Worm (Caenorhabditis elegans) whole organism, L4 larva: ENCODE measurements around the gene sor-1.

Experiments
- D1046.2 ChIP-seq: fragments of 200-800 bp; sonication (Bioruptor generic); IDR thresholded peaks from 2 replicates; pipeline ENCODE4 v1.3.6; 2022; ENCODE audit warnings: missing genetic modification characterization, missing compliant biosample characterization
- F26F4.8 ChIP-seq: fragments of 200-800 bp; sonication (Bioruptor generic); conservative IDR thresholded peaks from 2 replicates; pipeline ENCODE4 v1.3.6; 2022; ENCODE audit warnings: missing genetic modification characterization, missing compliant biosample characterization
- F37D6.2 ChIP-seq: sonication (generic microtip); optimal IDR thresholded peaks from 2 replicates; lab custom pipeline; 2016; ENCODE audit warnings: mild to moderate bottlenecking, missing genetic modification characterization, missing compliant biosample characterization
- R02D3.7 ChIP-seq: fragments of 150-350 bp; sonication (generic microtip); optimal IDR thresholded peaks from 3 replicates; lab custom pipeline; 2014; ENCODE audit warnings: missing biosample characterization, missing genetic modification characterization
- T20F7.1 ChIP-seq: fragments of 200-800 bp; sonication (Bioruptor generic); optimal IDR thresholded peaks from 2 replicates; lab custom pipeline; 2018; ENCODE audit warnings: mild to moderate bottlenecking, missing genetic modification characterization, missing compliant biosample characterization
- Y5F2A.4 ChIP-seq: fragments of 200-800 bp; sonication (Bioruptor generic); optimal IDR thresholded peaks from 2 replicates; lab custom pipeline; 2018; ENCODE audit warnings: mild to moderate bottlenecking, missing genetic modification characterization, missing compliant biosample characterization
- aha-1 ChIP-seq: fragments of 150-350 bp; peaks from one replicate; lab custom pipeline; 2014; ENCODE audit warnings: missing biosample characterization, missing genetic modification characterization
- aly-2 ChIP-seq: sonication (generic microtip); optimal IDR thresholded peaks from 2 replicates; lab custom pipeline; 2018; ENCODE audit warnings: missing biosample characterization, missing genetic modification characterization
- arid-1 ChIP-seq: fragments of 200-800 bp; sonication (Bioruptor generic); conservative IDR thresholded peaks from 2 replicates; pipeline ENCODE4 v1.3.6; 2022; ENCODE audit warnings: missing genetic modification reagents, missing genetic modification characterization, missing compliant biosample characterization
- ceh-32 ChIP-seq: sonication (generic microtip); optimal IDR thresholded peaks from 2 replicates; lab custom pipeline; 2016; ENCODE audit warnings: mild to moderate bottlenecking, missing genetic modification characterization, missing compliant biosample characterization; ENCODE audit not compliant: poor library complexity
- ceh-82 ChIP-seq: sonication (generic microtip); optimal IDR thresholded peaks from 2 replicates; lab custom pipeline; 2017; ENCODE audit warnings: missing biosample characterization, missing genetic modification characterization
- ctbp-1 ChIP-seq: fragments of 200-800 bp; sonication (Bioruptor generic); IDR thresholded peaks from 2 replicates; pipeline ENCODE4 v1.3.6; 2022; ENCODE audit warnings: missing genetic modification reagents, missing genetic modification characterization, missing compliant biosample characterization
- daf-12 ChIP-seq: fragments of 150-350 bp; optimal IDR thresholded peaks from 2 replicates; lab custom pipeline; 2014; ENCODE audit warnings: missing biosample characterization, missing genetic modification reagents, missing genetic modification characterization
- daf-8 ChIP-seq: fragments of 200-800 bp; sonication (Bioruptor generic); IDR thresholded peaks from 2 replicates; pipeline ENCODE4 v1.3.6; 2022; ENCODE audit warnings: missing genetic modification characterization, missing compliant biosample characterization
- dmd-6 ChIP-seq: fragments of 200-800 bp; sonication (Bioruptor generic); IDR thresholded peaks from 2 replicates; pipeline ENCODE4 v1.3.6; 2022; ENCODE audit warnings: missing genetic modification reagents, missing genetic modification characterization, missing compliant biosample characterization
- dve-1 ChIP-seq: sonication (generic microtip); optimal IDR thresholded peaks from 2 replicates; lab custom pipeline; 2017; ENCODE audit warnings: antibody characterized with exemption, mild to moderate bottlenecking, missing genetic modification characterization, missing compliant biosample characterization; ENCODE audit not compliant: insufficient read depth
- hif-1 ChIP-seq, 2 experiments: sonication (generic microtip); optimal IDR thresholded peaks; 2 replicates each; lab custom pipeline; 2016 to 2017; ENCODE audit warnings: missing compliant biosample characterization in 2 of 2, missing genetic modification characterization in 2 of 2, missing genetic modification reagents in 2 of 2, missing genotype in 2 of 2, mild to moderate bottlenecking in 1 of 2
- hlh-30 ChIP-seq: sonication (generic microtip); optimal IDR thresholded peaks from 2 replicates; lab custom pipeline; 2017; ENCODE audit warnings: antibody characterized with exemption, mild to moderate bottlenecking, missing genetic modification characterization, missing compliant biosample characterization; ENCODE audit not compliant: insufficient read depth
- hmg-1.1 ChIP-seq: fragments of 200-800 bp; sonication (Bioruptor generic); IDR thresholded peaks from 2 replicates; pipeline ENCODE4 v1.3.6; 2022; ENCODE audit warnings: missing genetic modification reagents, missing genetic modification characterization, missing compliant biosample characterization
- lin-1 ChIP-seq: fragments of 200-800 bp; sonication (Bioruptor generic); IDR thresholded peaks from 2 replicates; pipeline ENCODE4 v1.3.6; 2022; ENCODE audit warnings: missing genetic modification reagents, missing genetic modification characterization, missing compliant biosample characterization
- lin-38 ChIP-seq: fragments of 200-800 bp; sonication (Bioruptor generic); IDR thresholded peaks from 2 replicates; pipeline ENCODE4 v1.3.6; 2022; ENCODE audit warnings: missing genetic modification reagents, missing genetic modification characterization, missing compliant biosample characterization
- lin-39 ChIP-seq: fragments of 150-350 bp; optimal IDR thresholded peaks from 2 replicates; lab custom pipeline; 2014; ENCODE audit warnings: missing biosample characterization, missing genetic modification reagents, missing genetic modification characterization
- lsy-2 ChIP-seq, 2 experiments: fragments of 150-350 bp in 1 of 2; sonication (generic microtip) in 1 of 2; optimal IDR thresholded peaks; 2 replicates each; lab custom pipeline; 2014 to 2017; ENCODE audit warnings: missing biosample characterization in 2 of 2, missing genetic modification characterization in 2 of 2
- madf-5 ChIP-seq, 2 experiments: fragments of 200-800 bp; sonication (Bioruptor generic); IDR thresholded peaks; 2 replicates each; pipeline ENCODE4 v1.3.6; 2022; ENCODE audit warnings: missing compliant biosample characterization in 2 of 2, missing genetic modification characterization in 2 of 2
- madf-9 ChIP-seq: fragments of 200-800 bp; sonication (Bioruptor generic); conservative IDR thresholded peaks from 2 replicates; pipeline ENCODE4 v1.3.6; 2022; ENCODE audit warnings: missing genetic modification reagents, missing genetic modification characterization, missing compliant biosample characterization
- mdl-1 ChIP-seq, 2 experiments: fragments of 150-350 bp in 1 of 2; sonication (generic microtip) in 1 of 2; optimal IDR thresholded peaks; 2 replicates each; lab custom pipeline; 2014 to 2017; ENCODE audit warnings: missing biosample characterization in 2 of 2, missing genetic modification characterization in 2 of 2
- mxl-3 ChIP-seq: fragments of 200-800 bp; sonication (Bioruptor generic); optimal IDR thresholded peaks from 2 replicates; lab custom pipeline; 2018; ENCODE audit warnings: mild to moderate bottlenecking, missing genetic modification characterization, missing compliant biosample characterization
- nhr-111 ChIP-seq: fragments of 200-800 bp; sonication (Bioruptor generic); optimal IDR thresholded peaks from 2 replicates; lab custom pipeline; 2018; ENCODE audit warnings: mild to moderate bottlenecking, missing genetic modification characterization, missing compliant biosample characterization
- nhr-237 ChIP-seq: sonication (generic microtip); optimal IDR thresholded peaks from 2 replicates; lab custom pipeline; 2017; ENCODE audit warnings: missing biosample characterization, missing genetic modification characterization
- nhr-28 ChIP-seq: fragments of 150-350 bp; optimal IDR thresholded peaks from 2 replicates; lab custom pipeline; 2014; ENCODE audit warnings: missing biosample characterization, missing genetic modification characterization
- nhr-42 ChIP-seq: fragments of 200-800 bp; sonication (Bioruptor generic); IDR thresholded peaks from 2 replicates; pipeline ENCODE4 v1.3.6; 2022; ENCODE audit warnings: missing genetic modification characterization, missing compliant biosample characterization
- nhr-48 ChIP-seq: sonication (generic microtip); optimal IDR thresholded peaks from 2 replicates; lab custom pipeline; 2016; ENCODE audit warnings: mild to moderate bottlenecking, missing genetic modification characterization, missing compliant biosample characterization
- nhr-6 ChIP-seq: fragments of 150-350 bp; optimal IDR thresholded peaks from 2 replicates; lab custom pipeline; 2014; ENCODE audit warnings: missing biosample characterization, missing genetic modification characterization
- nhr-77 ChIP-seq: fragments of 150-350 bp; optimal IDR thresholded peaks from 2 replicates; lab custom pipeline; 2014; ENCODE audit warnings: missing biosample characterization, missing genetic modification characterization
- pha-4 ChIP-seq, 2 experiments: fragments of 150-350 bp in 1 of 2; fragments of 200-800 bp in 1 of 2; sonication (Bioruptor generic) in 1 of 2; IDR thresholded peaks in 1 of 2; optimal IDR thresholded peaks in 1 of 2; 2 replicates each; pipeline versions ENCODE4 v1.3.6 to Lab custom; 2014 to 2022; ENCODE audit warnings: missing genetic modification characterization in 2 of 2, missing genetic modification reagents in 2 of 2, missing biosample characterization in 1 of 2, missing compliant biosample characterization in 1 of 2
- snpc-1.2 ChIP-seq: fragments of 200-800 bp; sonication (Bioruptor generic); IDR thresholded peaks from 2 replicates; pipeline ENCODE4 v1.3.6; 2022; ENCODE audit warnings: missing genetic modification reagents, missing genetic modification characterization, missing compliant biosample characterization
- unc-62 ChIP-seq, 3 experiments: fragments of 150-350 bp in 1 of 3; sonication (generic microtip); optimal IDR thresholded peaks in 2 of 3; peaks in 1 of 3; 1 replicate in 1 of 3; 2 replicates in 2 of 3; lab custom pipeline; 2014 to 2017; ENCODE audit warnings: missing biosample characterization in 3 of 3, missing genetic modification characterization in 3 of 3, missing genetic modification reagents in 3 of 3, missing genotype in 1 of 3
- zfp-2 ChIP-seq: sonication (generic microtip); optimal IDR thresholded peaks from 2 replicates; lab custom pipeline; 2016; ENCODE audit warnings: mild to moderate bottlenecking, missing genetic modification characterization, missing compliant biosample characterization
- zip-2 ChIP-seq: fragments of 150-350 bp; optimal IDR thresholded peaks from 2 replicates; lab custom pipeline; 2014; ENCODE audit warnings: missing biosample characterization, missing genetic modification characterization
- ztf-7 ChIP-seq: fragments of 150-350 bp; optimal IDR thresholded peaks from 2 replicates; lab custom pipeline; 2014; ENCODE audit warnings: missing biosample characterization, missing genetic modification characterization

sor-1 gene

DNA sequence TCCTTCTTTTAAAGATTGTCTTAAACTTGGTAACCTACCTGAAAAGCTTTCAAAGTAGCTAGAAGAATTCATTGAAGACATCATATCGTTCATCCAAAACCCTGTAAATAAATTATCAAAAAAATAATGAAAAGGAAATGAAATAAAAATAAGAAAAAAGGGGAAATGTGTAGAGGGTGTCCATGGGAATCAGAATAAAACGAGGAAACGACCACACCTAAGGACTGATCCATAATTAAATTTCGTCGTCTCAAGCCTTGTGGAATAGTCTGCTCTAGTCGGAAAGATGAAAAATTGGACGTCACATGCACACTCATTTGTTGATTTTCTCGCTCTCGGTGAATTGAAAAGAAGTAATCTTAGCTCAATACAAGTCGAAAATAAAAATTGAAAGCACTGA is 17.1 kb downstream of the sor-1 start, which contains the start of gene ZK1236.9:
Gene ZK1236.9, minus strand, starts transcription at position 101 of the 400 bp plus-strand sequence.
- TF ChIP-seq madf-9 = no peak

DNA sequence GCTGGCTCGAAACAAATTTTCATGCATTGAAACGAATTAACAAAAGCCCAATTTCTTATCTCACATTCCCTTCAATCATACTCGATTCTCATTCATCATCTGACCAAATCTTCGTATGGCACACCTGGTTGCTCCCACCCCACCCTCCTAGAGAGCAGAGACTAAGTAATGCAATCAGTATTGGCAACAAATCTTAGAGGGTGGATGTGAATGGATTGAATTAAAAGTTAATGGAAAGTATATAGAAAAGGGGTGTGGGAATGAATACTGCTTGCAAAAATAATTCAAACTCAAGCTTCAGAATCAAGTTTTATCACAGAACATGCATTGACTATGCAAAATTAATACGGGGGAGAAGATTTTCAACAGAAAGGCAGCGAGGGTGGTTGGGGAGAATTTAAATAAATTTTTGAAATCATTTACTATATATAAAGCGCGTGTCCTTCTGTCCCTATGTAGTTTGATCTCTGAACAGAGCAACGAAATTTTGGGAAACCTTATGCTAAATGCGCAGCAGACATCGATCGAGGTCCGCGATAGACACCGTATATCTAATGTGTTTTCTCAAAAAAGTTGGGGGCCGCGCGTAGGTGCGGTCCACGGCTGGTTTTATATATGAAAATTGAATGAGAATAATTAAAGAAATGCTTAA is 19.9 kb downstream of the sor-1 start:
- no peak for TF ChIP-seq zip-2 (tag; lab: Kevin White, UChicago)
- peak; percentile 70 for TF ChIP-seq aha-1 (tag; lab: Kevin White, UChicago)
- peak in 1 of 2 experiments; percentile 60 for TF ChIP-seq unc-62 (GFP tag; optimal IDR thresholded peaks at IDR 0.05 in 1 of 2; lab: Kevin White, UChicago)
- TF ChIP-seq unc-62 (tag; optimal IDR thresholded peaks at IDR 0.05; lab: Kevin White, UChicago) = no peak

DNA sequence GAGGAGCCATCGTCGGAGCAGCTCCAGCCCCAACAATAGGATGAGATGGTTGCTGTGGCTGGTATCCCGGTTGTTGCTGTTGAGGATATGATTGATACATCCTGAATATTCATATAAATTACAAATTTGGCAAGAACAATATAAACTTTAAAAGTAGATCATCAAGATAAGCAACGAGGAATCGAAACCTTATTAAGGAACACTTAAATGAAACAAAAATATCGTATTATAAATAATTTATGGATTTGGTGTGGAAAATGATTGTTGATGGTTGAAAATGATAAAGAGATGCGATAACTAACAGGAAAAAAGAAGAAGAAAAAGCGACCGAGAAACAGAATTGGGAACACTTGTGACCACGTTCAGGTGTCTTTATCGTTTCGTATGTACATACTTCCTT is 21.3 kb downstream of the sor-1 start, which contains the start of gene pqn-96:
Gene pqn-96, minus strand, starts transcription at position 101 of the 400 bp plus-strand sequence.
- TF ChIP-seq lin-39 (tag; lab: Kevin White, UChicago) (no peak), nhr-48 (no peak), nhr-28 (tag; lab: Kevin White, UChicago) (peak; percentile 17), lin-1 (no peak), hlh-30 (tag; lab: Kevin White, UChicago) (peak; percentile 17)

DNA sequence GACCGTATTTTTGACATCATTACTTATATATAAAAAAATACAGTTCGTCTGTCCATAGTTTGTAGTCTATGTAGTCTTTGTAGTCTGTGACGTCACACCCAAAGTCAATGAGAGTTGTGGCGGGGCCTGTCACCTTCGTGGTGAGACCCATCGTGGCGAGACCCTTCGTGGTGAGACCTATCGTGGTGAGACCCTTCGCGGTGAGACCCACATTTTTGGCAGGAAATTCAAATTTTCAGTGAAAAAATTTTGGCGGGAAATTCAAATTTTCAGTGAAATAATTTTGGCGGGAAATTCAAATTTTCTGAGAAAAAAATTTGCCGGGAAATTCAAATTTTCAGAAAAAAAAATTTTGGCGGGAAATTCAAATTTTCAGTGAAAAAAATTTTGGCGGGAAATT is 23.3 kb downstream of the sor-1 start:
- TF ChIP-seq lin-38 (GFP tag; lab: Robert Waterston, UW) (peak; percentile 10; the same call in 1 of the 2 replicates), nhr-42 (GFP tag; lab: Robert Waterston, UW) (0 out of 2 replicates have a peak, but pooled peaks have one; percentile 28), D1046.2 (GFP tag; lab: Robert Waterston, UW) (0 out of 2 replicates have a peak, but pooled peaks have one; percentile 16)

DNA sequence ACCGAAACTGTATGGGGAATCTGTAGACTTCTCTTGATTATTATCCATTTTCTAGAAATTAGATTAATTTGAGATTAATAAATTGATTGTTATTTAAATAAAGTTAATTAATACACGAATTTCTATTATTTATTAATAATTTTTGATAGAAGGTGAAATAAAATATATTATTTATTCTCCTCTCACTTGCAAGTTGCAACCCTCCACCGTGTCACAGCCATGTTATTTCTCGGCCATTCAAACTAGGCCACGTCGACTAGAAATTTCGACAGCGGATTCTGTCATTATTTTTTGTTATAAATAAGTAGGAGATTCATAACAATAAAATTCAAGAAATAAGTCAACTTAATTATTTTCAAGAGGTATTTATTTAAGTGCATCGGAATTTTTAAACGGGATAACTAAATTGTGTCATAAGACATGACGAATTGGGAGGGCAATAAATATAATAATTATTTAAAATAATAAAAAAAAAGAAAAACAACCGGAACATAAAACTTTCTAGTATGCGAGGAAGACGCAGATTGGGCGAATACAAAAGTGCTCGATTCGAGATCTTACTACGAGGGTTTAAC is 25.7 kb downstream of the sor-1 start, which contains the start of gene ufbp-1:
Gene ufbp-1, minus strand, starts transcription at position 51 of the 575 bp plus-strand sequence.
- TF ChIP-seq R02D3.7 (tag; lab: Kevin White, UChicago) (no peak), ceh-32 (tag; lab: Kevin White, UChicago) (no peak), Y5F2A.4 (GFP tag; lab: Kevin White, UChicago) (peak; percentile 77), ctbp-1 (peak; percentile 82), F26F4.8 (GFP tag; lab: Robert Waterston, UW) (no peak), nhr-77 (tag; lab: Kevin White, UChicago) (no peak), ztf-7 (tag; lab: Kevin White, UChicago) (peak; percentile 63), snpc-1.2 (peak; percentile 70), daf-8 (GFP tag; lab: Robert Waterston, UW) (0 out of 2 replicates have a peak, but pooled peaks have one; percentile 23), arid-1 (peak; percentile 82), dmd-6 (GFP tag; lab: Robert Waterston, UW) (peak; percentile 51; the same call in 1 of the 2 replicates), nhr-237 (tag; lab: Kevin White, UChicago) (no peak), nhr-6 (peak; percentile 52), lsy-2 (tag; optimal IDR thresholded peaks at IDR 0.05; lab: Kevin White, UChicago) (peak in 1 of 2 experiments; percentile 93), mdl-1 (tag; optimal IDR thresholded peaks at IDR 0.05; lab: Kevin White, UChicago) (no peak), pha-4 (GFP tag; IDR thresholded peaks at IDR 0.05; lab: Robert Waterston, UW) (peak; percentile 85; the same call in 1 of the 2 replicates), pha-4 (tag; optimal IDR thresholded peaks at IDR 0.05; lab: Kevin White, UChicago) (peak; percentile 81), daf-12 (tag; lab: Kevin White, UChicago) (no peak), hmg-1.1 (peak; percentile 70), zfp-2 (no peak), T20F7.1 (GFP tag; lab: Kevin White, UChicago) (peak; percentile 87), dve-1 (peak; percentile 89), hif-1 (tag; optimal IDR thresholded peaks at IDR 0.05; lab: Kevin White, UChicago) (peak in 1 of 2 experiments; percentile 52), F37D6.2 (tag; lab: Kevin White, UChicago) (peak; percentile 8), aha-1 (tag; lab: Kevin White, UChicago) (no peak), aly-2 (tag; lab: Kevin White, UChicago) (peak; percentile 72), ceh-82 (tag; lab: Kevin White, UChicago) (no peak), mxl-3 (GFP tag; lab: Kevin White, UChicago) (peak; percentile 49), madf-5 (GFP tag; IDR thresholded peaks at IDR 0.05; lab: Robert Waterston, UW) (peak in 1 of 2 experiments; percentile 24; a peak in 2 of 4 replicates), lin-38 (GFP tag; lab: Robert Waterston, UW) (peak; percentile 82), nhr-111 (GFP tag; lab: Kevin White, UChicago) (peak; percentile 34)
